Worm (Caenorhabditis elegans) whole organism, L4 larva: ENCODE results near the gene nhr-10.

Source experiments
- D1046.2 ChIP-seq: fragments of 200-800 bp; sonication (Bioruptor generic); IDR thresholded peaks from 2 replicates; pipeline ENCODE4 v1.3.6; 2022; ENCODE audit warnings: missing genetic modification characterization, missing compliant biosample characterization
- F37D6.2 ChIP-seq: sonication (generic microtip); optimal IDR thresholded peaks from 2 replicates; lab custom pipeline; 2016; ENCODE audit warnings: mild to moderate bottlenecking, missing genetic modification characterization, missing compliant biosample characterization
- R02D3.7 ChIP-seq: fragments of 150-350 bp; sonication (generic microtip); optimal IDR thresholded peaks from 3 replicates; lab custom pipeline; 2014; ENCODE audit warnings: missing biosample characterization, missing genetic modification characterization
- T20F7.1 ChIP-seq: fragments of 200-800 bp; sonication (Bioruptor generic); optimal IDR thresholded peaks from 2 replicates; lab custom pipeline; 2018; ENCODE audit warnings: mild to moderate bottlenecking, missing genetic modification characterization, missing compliant biosample characterization
- T26A8.4 ChIP-seq: fragments of 200-800 bp; sonication (Bioruptor generic); IDR thresholded peaks from 2 replicates; pipeline ENCODE4 v1.3.6; 2022; ENCODE audit warnings: missing genetic modification characterization, missing compliant biosample characterization
- Y105C5A.15 ChIP-seq: fragments of 200-800 bp; sonication (Bioruptor generic); IDR thresholded peaks from 2 replicates; pipeline ENCODE4 v1.3.6; 2022; ENCODE audit warnings: missing genetic modification characterization, missing compliant biosample characterization
- Y48G9A.11 ChIP-seq: fragments of 200-800 bp; sonication (Bioruptor generic); IDR thresholded peaks from 2 replicates; pipeline ENCODE4 v1.3.6; 2022; ENCODE audit warnings: missing genetic modification reagents, missing genetic modification characterization, missing compliant biosample characterization
- Y5F2A.4 ChIP-seq: fragments of 200-800 bp; sonication (Bioruptor generic); optimal IDR thresholded peaks from 2 replicates; lab custom pipeline; 2018; ENCODE audit warnings: mild to moderate bottlenecking, missing genetic modification characterization, missing compliant biosample characterization
- Y75B8A.6 ChIP-seq: fragments of 200-800 bp; sonication (Bioruptor generic); IDR thresholded peaks from 2 replicates; pipeline ENCODE4 v1.3.6; 2022; ENCODE audit warnings: missing genetic modification reagents, missing genetic modification characterization, missing compliant biosample characterization
- ZK337.2 ChIP-seq: fragments of 200-800 bp; sonication (Bioruptor generic); IDR thresholded peaks from 2 replicates; pipeline ENCODE4 v1.3.6; 2022; ENCODE audit warnings: missing genetic modification reagents, missing genetic modification characterization, missing compliant biosample characterization
- ZK546.5 ChIP-seq, 2 experiments: sonication (generic microtip); optimal IDR thresholded peaks; 2 replicates each; lab custom pipeline; 2017; ENCODE audit warnings: missing biosample characterization in 2 of 2, missing genetic modification characterization in 2 of 2
- aly-2 ChIP-seq: sonication (generic microtip); optimal IDR thresholded peaks from 2 replicates; lab custom pipeline; 2018; ENCODE audit warnings: missing biosample characterization, missing genetic modification characterization
- ceh-82 ChIP-seq: sonication (generic microtip); optimal IDR thresholded peaks from 2 replicates; lab custom pipeline; 2017; ENCODE audit warnings: missing biosample characterization, missing genetic modification characterization
- daf-16 ChIP-seq, 3 experiments: sonication (generic microtip); optimal IDR thresholded peaks; 2 replicates each; lab custom pipeline; 2016 to 2017; ENCODE audit warnings: missing genetic modification characterization in 3 of 3, missing genetic modification reagents in 3 of 3, mild to moderate bottlenecking in 2 of 3, missing compliant biosample characterization in 2 of 3, missing biosample characterization in 1 of 3, moderate library complexity in 1 of 3
- daf-19 ChIP-seq: fragments of 200-800 bp; sonication (Bioruptor generic); conservative IDR thresholded peaks from 2 replicates; pipeline ENCODE4 v1.3.6; 2022; ENCODE audit warnings: missing genetic modification characterization, missing compliant biosample characterization
- daf-8 ChIP-seq: fragments of 200-800 bp; sonication (Bioruptor generic); IDR thresholded peaks from 2 replicates; pipeline ENCODE4 v1.3.6; 2022; ENCODE audit warnings: missing genetic modification characterization, missing compliant biosample characterization
- dmd-6 ChIP-seq: fragments of 200-800 bp; sonication (Bioruptor generic); IDR thresholded peaks from 2 replicates; pipeline ENCODE4 v1.3.6; 2022; ENCODE audit warnings: missing genetic modification reagents, missing genetic modification characterization, missing compliant biosample characterization
- dmd-9 ChIP-seq: fragments of 200-800 bp; sonication (Bioruptor generic); IDR thresholded peaks from 2 replicates; pipeline ENCODE4 v1.3.6; 2022; ENCODE audit warnings: missing genetic modification reagents, missing genetic modification characterization, missing compliant biosample characterization
- dve-1 ChIP-seq: sonication (generic microtip); optimal IDR thresholded peaks from 2 replicates; lab custom pipeline; 2017; ENCODE audit warnings: antibody characterized with exemption, mild to moderate bottlenecking, missing genetic modification characterization, missing compliant biosample characterization; ENCODE audit not compliant: insufficient read depth
- egl-43 ChIP-seq: fragments of 200-800 bp; sonication (Bioruptor generic); IDR thresholded peaks from 2 replicates; pipeline ENCODE4 v1.3.6; 2022; ENCODE audit warnings: missing genetic modification reagents, missing genetic modification characterization, missing compliant biosample characterization
- fkh-10 ChIP-seq: fragments of 150-350 bp; optimal IDR thresholded peaks from 2 replicates; lab custom pipeline; 2014; ENCODE audit warnings: missing biosample characterization, missing genetic modification reagents, missing genetic modification characterization
- gei-8 ChIP-seq: fragments of 200-800 bp; sonication (Bioruptor generic); optimal IDR thresholded peaks from 2 replicates; lab custom pipeline; 2018; ENCODE audit warnings: mild to moderate bottlenecking, missing genetic modification characterization, missing compliant biosample characterization
- hif-1 ChIP-seq, 2 experiments: sonication (generic microtip); optimal IDR thresholded peaks; 2 replicates each; lab custom pipeline; 2016 to 2017; ENCODE audit warnings: missing compliant biosample characterization in 2 of 2, missing genetic modification characterization in 2 of 2, missing genetic modification reagents in 2 of 2, missing genotype in 2 of 2, mild to moderate bottlenecking in 1 of 2
- hlh-11 ChIP-seq: fragments of 200-800 bp; sonication (Bioruptor generic); optimal IDR thresholded peaks from 2 replicates; lab custom pipeline; 2018; ENCODE audit warnings: mild to moderate bottlenecking, missing genetic modification characterization, missing compliant biosample characterization
- hlh-30 ChIP-seq: sonication (generic microtip); optimal IDR thresholded peaks from 2 replicates; lab custom pipeline; 2017; ENCODE audit warnings: antibody characterized with exemption, mild to moderate bottlenecking, missing genetic modification characterization, missing compliant biosample characterization; ENCODE audit not compliant: insufficient read depth
- hmg-1.1 ChIP-seq: fragments of 200-800 bp; sonication (Bioruptor generic); IDR thresholded peaks from 2 replicates; pipeline ENCODE4 v1.3.6; 2022; ENCODE audit warnings: missing genetic modification reagents, missing genetic modification characterization, missing compliant biosample characterization
- jun-1 ChIP-seq: fragments of 150-350 bp; optimal IDR thresholded peaks from 2 replicates; lab custom pipeline; 2014; ENCODE audit warnings: missing biosample characterization, missing genetic modification reagents, missing genetic modification characterization
- lin-1 ChIP-seq: fragments of 200-800 bp; sonication (Bioruptor generic); IDR thresholded peaks from 2 replicates; pipeline ENCODE4 v1.3.6; 2022; ENCODE audit warnings: missing genetic modification reagents, missing genetic modification characterization, missing compliant biosample characterization
- lin-29 ChIP-seq: fragments of 200-800 bp; sonication (Bioruptor generic); IDR thresholded peaks from 2 replicates; pipeline ENCODE4 v1.3.6; 2022; ENCODE audit warnings: missing genetic modification reagents, missing genetic modification characterization, missing compliant biosample characterization
- lin-39 ChIP-seq: fragments of 150-350 bp; optimal IDR thresholded peaks from 2 replicates; lab custom pipeline; 2014; ENCODE audit warnings: missing biosample characterization, missing genetic modification reagents, missing genetic modification characterization
- madf-9 ChIP-seq: fragments of 200-800 bp; sonication (Bioruptor generic); conservative IDR thresholded peaks from 2 replicates; pipeline ENCODE4 v1.3.6; 2022; ENCODE audit warnings: missing genetic modification reagents, missing genetic modification characterization, missing compliant biosample characterization
- mdl-1 ChIP-seq, 2 experiments: fragments of 150-350 bp in 1 of 2; sonication (generic microtip) in 1 of 2; optimal IDR thresholded peaks; 2 replicates each; lab custom pipeline; 2014 to 2017; ENCODE audit warnings: missing biosample characterization in 2 of 2, missing genetic modification characterization in 2 of 2
- mdt-29 ChIP-seq: fragments of 200-800 bp; sonication (Bioruptor generic); IDR thresholded peaks from 2 replicates; pipeline ENCODE4 v1.3.6; 2022; ENCODE audit warnings: missing genetic modification reagents, missing genetic modification characterization, missing compliant biosample characterization
- mep-1 ChIP-seq: fragments of 150-350 bp; sonication (generic microtip); optimal IDR thresholded peaks from 3 replicates; lab custom pipeline; 2014; ENCODE audit warnings: missing biosample characterization, missing genetic modification characterization
- mes-2 ChIP-seq: sonication (generic microtip); optimal IDR thresholded peaks from 2 replicates; lab custom pipeline; 2016; ENCODE audit warnings: missing genotype, mild to moderate bottlenecking, missing genetic modification characterization, missing compliant biosample characterization; ENCODE audit not compliant: poor library complexity, severe bottlenecking
- nhr-102 ChIP-seq: sonication (generic microtip); optimal IDR thresholded peaks from 2 replicates; lab custom pipeline; 2016; ENCODE audit warnings: mild to moderate bottlenecking, missing genetic modification characterization, moderate library complexity, missing compliant biosample characterization
- nhr-11 ChIP-seq: fragments of 150-350 bp; optimal IDR thresholded peaks from 2 replicates; lab custom pipeline; 2014; ENCODE audit warnings: missing biosample characterization, missing genetic modification characterization
- nhr-25 ChIP-seq: sonication (generic microtip); optimal IDR thresholded peaks from 2 replicates; lab custom pipeline; 2017; ENCODE audit warnings: missing genetic modification characterization, mild to moderate bottlenecking, missing compliant biosample characterization, antibody characterized with exemption, moderate library complexity, borderline replicate concordance; ENCODE audit not compliant: insufficient read depth
- nhr-28 ChIP-seq: fragments of 150-350 bp; optimal IDR thresholded peaks from 2 replicates; lab custom pipeline; 2014; ENCODE audit warnings: missing biosample characterization, missing genetic modification characterization
- nhr-42 ChIP-seq: fragments of 200-800 bp; sonication (Bioruptor generic); IDR thresholded peaks from 2 replicates; pipeline ENCODE4 v1.3.6; 2022; ENCODE audit warnings: missing genetic modification characterization, missing compliant biosample characterization
- nhr-6 ChIP-seq: fragments of 150-350 bp; optimal IDR thresholded peaks from 2 replicates; lab custom pipeline; 2014; ENCODE audit warnings: missing biosample characterization, missing genetic modification characterization
- pha-4 ChIP-seq, 2 experiments: fragments of 150-350 bp in 1 of 2; fragments of 200-800 bp in 1 of 2; sonication (Bioruptor generic) in 1 of 2; IDR thresholded peaks in 1 of 2; optimal IDR thresholded peaks in 1 of 2; 2 replicates each; pipeline versions ENCODE4 v1.3.6 to Lab custom; 2014 to 2022; ENCODE audit warnings: missing genetic modification characterization in 2 of 2, missing genetic modification reagents in 2 of 2, missing biosample characterization in 1 of 2, missing compliant biosample characterization in 1 of 2
- php-3 ChIP-seq: fragments of 200-800 bp; sonication (Bioruptor generic); IDR thresholded peaks from 2 replicates; pipeline ENCODE4 v1.3.6; 2022; ENCODE audit warnings: missing genetic modification reagents, missing genetic modification characterization, missing compliant biosample characterization
- pqm-1 ChIP-seq: sonication (generic microtip); optimal IDR thresholded peaks from 2 replicates; lab custom pipeline; 2017; ENCODE audit warnings: missing biosample characterization, missing genetic modification characterization
- spr-1 ChIP-seq: sonication (generic microtip); optimal IDR thresholded peaks from 2 replicates; lab custom pipeline; 2016; ENCODE audit warnings: mild to moderate bottlenecking, missing genetic modification characterization, missing compliant biosample characterization
- tag-97 ChIP-seq: fragments of 200-800 bp; sonication (Bioruptor generic); IDR thresholded peaks from 2 replicates; pipeline ENCODE4 v1.3.6; 2022; ENCODE audit warnings: missing genetic modification characterization, missing compliant biosample characterization
- zag-1 ChIP-seq: fragments of 150-350 bp; optimal IDR thresholded peaks from 2 replicates; lab custom pipeline; 2014; ENCODE audit warnings: missing biosample characterization, missing genetic modification characterization
- zfp-3 ChIP-seq: fragments of 200-800 bp; sonication (Bioruptor generic); conservative IDR thresholded peaks from 2 replicates; pipeline ENCODE4 v1.3.6; 2022; ENCODE audit warnings: missing genetic modification reagents, missing genetic modification characterization, missing compliant biosample characterization
- zip-11 ChIP-seq: fragments of 200-800 bp; sonication (Bioruptor generic); IDR thresholded peaks from 2 replicates; pipeline ENCODE4 v1.3.6; 2022; ENCODE audit warnings: missing genetic modification characterization, missing compliant biosample characterization

Gene nhr-10

ce11 chrIII:7153747-7154238 lies 38.6 kb upstream of the nhr-10 start, which contains the start of gene ogt-1:
ogt-1 (minus strand) TSS chrIII:7153797.
- TF ChIP-seq F37D6.2 (tag; lab: Kevin White, UChicago) (peak; percentile 40), daf-19 (GFP tag; lab: Robert Waterston, UW) (0 out of 2 replicates have a peak, but pooled peaks have one; percentile 34), egl-43 (GFP tag; lab: Robert Waterston, UW) (no peak), nhr-42 (GFP tag; lab: Robert Waterston, UW) (no peak), mes-2 (peak; percentile 81), hmg-1.1 (GFP tag; lab: Robert Waterston, UW) (peak; percentile 82), daf-8 (GFP tag; lab: Robert Waterston, UW) (no peak), tag-97 (GFP tag; lab: Robert Waterston, UW) (no peak), R02D3.7 (tag; lab: Kevin White, UChicago) (no peak), hlh-30 (peak; percentile 88), mdt-29 (GFP tag; lab: Robert Waterston, UW) (no peak), zip-11 (GFP tag; lab: Robert Waterston, UW) (no peak), hlh-11 (peak; percentile 89), hif-1 (tag; optimal IDR thresholded peaks at IDR 0.05; lab: Kevin White, UChicago) (peak in 1 of 2 experiments; percentile 65), ZK546.5 (tag; optimal IDR thresholded peaks at IDR 0.05; lab: Kevin White, UChicago) (no peak), nhr-11 (tag; lab: Kevin White, UChicago) (peak; percentile 47), Y5F2A.4 (GFP tag; lab: Kevin White, UChicago) (no peak), nhr-102 (tag; lab: Kevin White, UChicago) (peak; percentile 34), lin-1 (peak; percentile 31; the same call in 1 of the 2 replicates), Y75B8A.6 (GFP tag; lab: Robert Waterston, UW) (no peak), Y48G9A.11 (GFP tag; lab: Robert Waterston, UW) (no peak), mep-1 (tag; lab: Kevin White, UChicago) (peak; percentile 88), madf-9 (GFP tag; lab: Robert Waterston, UW) (peak; percentile 25; the same call in 1 of the 2 replicates), nhr-6 (peak; percentile 92), T26A8.4 (GFP tag; lab: Robert Waterston, UW) (peak; percentile 80), dmd-9 (GFP tag; lab: Robert Waterston, UW) (no peak), daf-16 (GFP tag; optimal IDR thresholded peaks at IDR 0.05; lab: Kevin White, UChicago) (peak in 1 of 2 experiments; percentile 24), daf-16 (tag; optimal IDR thresholded peaks at IDR 0.05; lab: Kevin White, UChicago) (peak; percentile 82), php-3 (0 out of 2 replicates have a peak, but pooled peaks have one; percentile 36), T20F7.1 (GFP tag; lab: Kevin White, UChicago) (peak; percentile 74), nhr-25 (tag; lab: Kevin White, UChicago) (peak; percentile 35), nhr-28 (tag; lab: Kevin White, UChicago) (peak; percentile 65), pqm-1 (tag; lab: Kevin White, UChicago) (no peak), spr-1 (peak; percentile 33), aly-2 (tag; lab: Kevin White, UChicago) (no peak), mdl-1 (tag; optimal IDR thresholded peaks at IDR 0.05; lab: Kevin White, UChicago) (peak; percentile 87 to 88), dmd-6 (GFP tag; lab: Robert Waterston, UW) (peak; percentile 79), gei-8 (GFP tag; lab: Kevin White, UChicago) (no peak), dve-1 (tag; lab: Kevin White, UChicago) (peak; percentile 89), lin-29 (no peak), zag-1 (tag; lab: Kevin White, UChicago) (no peak), Y105C5A.15 (no peak), fkh-10 (no peak), D1046.2 (GFP tag; lab: Robert Waterston, UW) (no peak), ZK337.2 (GFP tag; lab: Robert Waterston, UW) (no peak), jun-1 (peak; percentile 65), lin-39 (tag; lab: Kevin White, UChicago) (no peak), zfp-3 (no peak), ceh-82 (tag; lab: Kevin White, UChicago) (no peak), pha-4 (GFP tag; IDR thresholded peaks at IDR 0.05; lab: Robert Waterston, UW) (peak; percentile 65; the same call in 1 of the 2 replicates), pha-4 (tag; optimal IDR thresholded peaks at IDR 0.05; lab: Kevin White, UChicago) (peak; percentile 91)
